Fruit fly (Drosophila melanogaster) whole organism, embryonic: ENCODE measurements around the gene Pp1-87B.
A peak's percentile ranks its signal among the peaks of the same experiment; 100 is the strongest.

Experiments
- Atf-2 ChIP-seq: fragments of 200-800 bp; sonication (Bioruptor generic); optimal IDR thresholded peaks from 2 replicates; lab custom pipeline; 2016; ENCODE audit warnings: missing biosample characterization, missing genetic modification characterization
- CG12219 ChIP-seq: fragments of 200-800 bp; sonication (Bioruptor generic); optimal IDR thresholded peaks from 3 replicates; lab custom pipeline; 2018; ENCODE audit warnings: missing biosample characterization, mild to moderate bottlenecking, missing genetic modification characterization
- CG12299 ChIP-seq: fragments of 200-800 bp; sonication (Bioruptor generic); optimal IDR thresholded peaks from 2 replicates; lab custom pipeline; 2018; ENCODE audit warnings: missing biosample characterization, mild to moderate bottlenecking, missing genetic modification characterization
- CG12769 ChIP-seq: fragments of 200-800 bp; sonication (Bioruptor generic); optimal IDR thresholded peaks from 2 replicates; lab custom pipeline; 2019; ENCODE audit warnings: missing biosample characterization, mild to moderate bottlenecking, missing genetic modification characterization, moderate library complexity
- CG12942 ChIP-seq: fragments of 200-800 bp; sonication (Bioruptor generic); optimal IDR thresholded peaks from 3 replicates; lab custom pipeline; 2016; ENCODE audit warnings: missing biosample characterization, missing genetic modification characterization
- CG13624 ChIP-seq: fragments of 200-800 bp; sonication (Bioruptor generic); optimal IDR thresholded peaks from 2 replicates; lab custom pipeline; 2016; ENCODE audit warnings: missing biosample characterization, missing genetic modification characterization
- CG15479 ChIP-seq: fragments of 200-800 bp; sonication (Bioruptor generic); optimal IDR thresholded peaks from 3 replicates; lab custom pipeline; 2019; ENCODE audit warnings: missing biosample characterization, mild to moderate bottlenecking, missing genetic modification characterization, moderate library complexity
- CG15514 ChIP-seq: fragments of 200-800 bp; sonication (Bioruptor generic); optimal IDR thresholded peaks from 3 replicates; lab custom pipeline; 2017; ENCODE audit warnings: missing biosample characterization, missing genetic modification characterization, mild to moderate bottlenecking, moderate library complexity, missing genetic modification reagents
- CG16815 ChIP-seq: fragments of 200-800 bp; sonication (Bioruptor generic); optimal IDR thresholded peaks from 3 replicates; lab custom pipeline; 2017; ENCODE audit warnings: missing biosample characterization, mild to moderate bottlenecking, missing genetic modification characterization
- CG17359 ChIP-seq: fragments of 200-800 bp; sonication (Bioruptor generic); optimal IDR thresholded peaks from 3 replicates; lab custom pipeline; 2018; ENCODE audit warnings: missing biosample characterization, mild to moderate bottlenecking, missing genetic modification characterization, moderate library complexity
- CG18011 ChIP-seq: fragments of 200-800 bp; sonication (Bioruptor generic); optimal IDR thresholded peaks from 2 replicates; lab custom pipeline; 2017; ENCODE audit warnings: missing biosample characterization, missing genetic modification characterization, mild to moderate bottlenecking, moderate library complexity, missing genotype
- CG1832 ChIP-seq: fragments of 200-800 bp; sonication (Bioruptor generic); optimal IDR thresholded peaks from 2 replicates; lab custom pipeline; 2017; ENCODE audit warnings: missing biosample characterization, mild to moderate bottlenecking, missing genetic modification characterization, inconsistent platforms
- CG2678 ChIP-seq: fragments of 200-800 bp; sonication (Bioruptor generic); optimal IDR thresholded peaks from 3 replicates; lab custom pipeline; 2019; ENCODE audit warnings: missing biosample characterization, mild to moderate bottlenecking, missing genetic modification characterization, moderate library complexity
- CG30020 ChIP-seq: fragments of 200-800 bp; optimal IDR thresholded peaks from 2 replicates; lab custom pipeline; 2019; ENCODE audit warnings: missing biosample characterization, mild to moderate bottlenecking, missing genetic modification characterization, moderate library complexity
- CG31441 ChIP-seq: fragments of 200-800 bp; sonication (Bioruptor generic); IDR thresholded peaks from 2 replicates; pipeline ENCODE4 v1.3.6; 2022; ENCODE audit warnings: missing biosample characterization, missing genetic modification characterization
- CG32532 ChIP-seq: fragments of 200-800 bp; sonication (Bioruptor generic); IDR thresholded peaks from 2 replicates; pipeline ENCODE4 v1.3.6; 2022; ENCODE audit warnings: missing biosample characterization, missing genetic modification characterization
- CG33557 ChIP-seq: fragments of 200-800 bp; sonication (Bioruptor generic); optimal IDR thresholded peaks from 2 replicates; lab custom pipeline; 2019; ENCODE audit warnings: missing biosample characterization, mild to moderate bottlenecking, missing genetic modification characterization, moderate library complexity
- CG34376 ChIP-seq: fragments of 200-800 bp; sonication (Bioruptor generic); optimal IDR thresholded peaks from 2 replicates; lab custom pipeline; 2018; ENCODE audit warnings: missing biosample characterization, mild to moderate bottlenecking, missing genetic modification characterization
- CG4328 ChIP-seq: fragments of 200-800 bp; sonication (Bioruptor generic); optimal IDR thresholded peaks from 3 replicates; lab custom pipeline; 2017; ENCODE audit warnings: missing biosample characterization, missing genetic modification reagents, missing genetic modification characterization
- CG4404 ChIP-seq: fragments of 200-800 bp; sonication (Bioruptor generic); IDR thresholded peaks from 2 replicates; pipeline ENCODE4 v1.3.6; 2022; ENCODE audit warnings: missing biosample characterization, missing genetic modification characterization
- CG4424 ChIP-seq: fragments of 200-800 bp; sonication (Bioruptor generic); optimal IDR thresholded peaks from 3 replicates; lab custom pipeline; 2016; ENCODE audit warnings: missing biosample characterization, missing genetic modification characterization
- CG6254 ChIP-seq: fragments of 200-800 bp; sonication (Bioruptor generic); optimal IDR thresholded peaks from 3 replicates; lab custom pipeline; 2017; ENCODE audit warnings: mild to moderate bottlenecking, missing biosample characterization, missing genetic modification reagents, missing genetic modification characterization
- CG6654 ChIP-seq: fragments of 200-800 bp; sonication (Bioruptor generic); optimal IDR thresholded peaks from 2 replicates; lab custom pipeline; 2017; ENCODE audit warnings: missing biosample characterization, mild to moderate bottlenecking, missing genetic modification characterization
- CG7987 ChIP-seq: fragments of 200-800 bp; sonication (Bioruptor generic); optimal IDR thresholded peaks from 2 replicates; lab custom pipeline; 2018; ENCODE audit warnings: missing biosample characterization, mild to moderate bottlenecking, missing genetic modification characterization, moderate library complexity
- CG8089 ChIP-seq: fragments of 200-800 bp; sonication (Bioruptor generic); optimal IDR thresholded peaks from 3 replicates; lab custom pipeline; 2016; ENCODE audit warnings: missing biosample characterization, missing genetic modification characterization
- CG8924 ChIP-seq: fragments of 200-800 bp; optimal IDR thresholded peaks from 3 replicates; lab custom pipeline; 2019; ENCODE audit warnings: missing biosample characterization, mild to moderate bottlenecking, missing genetic modification characterization, moderate library complexity
- CG9876 ChIP-seq: fragments of 200-800 bp; sonication (Bioruptor generic); optimal IDR thresholded peaks from 2 replicates; lab custom pipeline; 2016; ENCODE audit warnings: missing biosample characterization, missing genetic modification characterization
- Dll ChIP-seq: fragments of 200-800 bp; sonication (Bioruptor generic); IDR thresholded peaks from 4 replicates; pipeline ENCODE4 v1.3.6; 2022; ENCODE audit warnings: missing biosample characterization, missing genetic modification characterization; ENCODE audit not compliant: partially characterized antibody
- E2f2 ChIP-seq: fragments of 200-800 bp; sonication (Bioruptor generic); IDR thresholded peaks from 2 replicates; pipeline ENCODE4 v1.3.6; 2022; ENCODE audit warnings: missing biosample characterization, missing genetic modification characterization
- Fer2 ChIP-seq: fragments of 200-800 bp; sonication (Bioruptor generic); optimal IDR thresholded peaks from 2 replicates; lab custom pipeline; 2018; ENCODE audit warnings: missing biosample characterization, mild to moderate bottlenecking, missing genetic modification characterization, moderate library complexity
- Hand ChIP-seq: fragments of 200-800 bp; sonication (Bioruptor generic); optimal IDR thresholded peaks from 2 replicates; lab custom pipeline; 2017; ENCODE audit warnings: mild to moderate bottlenecking, missing biosample characterization, missing genetic modification reagents, missing genetic modification characterization
- Hey ChIP-seq: fragments of 200-800 bp; sonication (Bioruptor generic); optimal IDR thresholded peaks from 3 replicates; lab custom pipeline; 2018; ENCODE audit warnings: missing biosample characterization, mild to moderate bottlenecking, missing genetic modification characterization
- HmgD ChIP-seq: fragments of 200-800 bp; sonication (Bioruptor generic); optimal IDR thresholded peaks from 3 replicates; lab custom pipeline; 2016; ENCODE audit warnings: missing biosample characterization, missing genetic modification characterization
- Hr3 ChIP-seq: fragments of 200-800 bp; sonication (Bioruptor generic); optimal IDR thresholded peaks from 3 replicates; lab custom pipeline; 2016; ENCODE audit warnings: missing biosample characterization, missing genetic modification characterization
- Rfx ChIP-seq: fragments of 200-800 bp; sonication (Bioruptor generic); IDR thresholded peaks from 2 replicates; pipeline ENCODE4 v1.3.6; 2022; ENCODE audit warnings: missing biosample characterization, missing genetic modification characterization
- Sin3A ChIP-seq: fragments of >200 bp; optimal IDR thresholded peaks from 2 replicates; lab custom pipeline; 2018
- Six4 ChIP-seq: fragments of 200-800 bp; sonication (Bioruptor generic); optimal IDR thresholded peaks from 2 replicates; lab custom pipeline; 2016; ENCODE audit warnings: missing biosample characterization, missing genetic modification characterization
- Xrp1 ChIP-seq: fragments of 200-800 bp; sonication (Bioruptor generic); IDR thresholded peaks from 2 replicates; pipeline ENCODE4 v1.3.6; 2022; ENCODE audit warnings: missing biosample characterization, missing genetic modification characterization
- amos ChIP-seq: fragments of 200-800 bp; sonication (Bioruptor generic); IDR thresholded peaks from 2 replicates; pipeline ENCODE4 v1.3.6; 2022; ENCODE audit warnings: missing biosample characterization, missing genetic modification characterization; ENCODE audit not compliant: partially characterized antibody
- ap ChIP-seq: fragments of 200-800 bp; sonication (Bioruptor generic); IDR thresholded peaks from 2 replicates; pipeline ENCODE4 v1.3.6; 2022; ENCODE audit warnings: missing biosample characterization, missing genetic modification characterization
- dimm ChIP-seq: fragments of 200-800 bp; sonication (Bioruptor generic); IDR thresholded peaks from 2 replicates; pipeline ENCODE4 v1.3.6; 2022; ENCODE audit warnings: missing biosample characterization, missing genetic modification characterization
- grn ChIP-seq: fragments of 200-800 bp; sonication (Bioruptor generic); optimal IDR thresholded peaks from 3 replicates; lab custom pipeline; 2017; ENCODE audit warnings: missing biosample characterization, missing genetic modification characterization
- gsb-n ChIP-seq: fragments of 200-800 bp; sonication (Bioruptor generic); optimal IDR thresholded peaks from 3 replicates; lab custom pipeline; 2018; ENCODE audit warnings: missing biosample characterization, mild to moderate bottlenecking, missing genetic modification characterization
- gt ChIP-seq: fragments of 200-800 bp; sonication (Bioruptor generic); IDR thresholded peaks from 2 replicates; pipeline ENCODE4 v1.3.6; 2022; ENCODE audit warnings: missing biosample characterization, missing genetic modification characterization
- nerfin-1 ChIP-seq: fragments of 200-800 bp; sonication (Bioruptor generic); optimal IDR thresholded peaks from 3 replicates; lab custom pipeline; 2019; ENCODE audit warnings: missing biosample characterization, mild to moderate bottlenecking, missing genetic modification characterization, moderate library complexity
- pum ChIP-seq: fragments of 200-800 bp; sonication (Bioruptor generic); optimal IDR thresholded peaks from 2 replicates; lab custom pipeline; 2016; ENCODE audit warnings: missing biosample characterization, missing genetic modification characterization
- slou ChIP-seq: fragments of 200-800 bp; sonication (Bioruptor generic); optimal IDR thresholded peaks from 3 replicates; lab custom pipeline; 2016; ENCODE audit warnings: missing biosample characterization, missing genetic modification characterization
- sqz ChIP-seq: fragments of 200-800 bp; sonication (Bioruptor generic); optimal IDR thresholded peaks from 3 replicates; lab custom pipeline; 2018; ENCODE audit warnings: missing biosample characterization, mild to moderate bottlenecking, missing genetic modification characterization
- stwl ChIP-seq: fragments of 200-800 bp; sonication (Bioruptor generic); optimal IDR thresholded peaks from 3 replicates; lab custom pipeline; 2018; ENCODE audit warnings: missing biosample characterization, mild to moderate bottlenecking, missing genetic modification characterization, moderate library complexity
- sug ChIP-seq: fragments of 200-800 bp; optimal IDR thresholded peaks from 2 replicates; lab custom pipeline; 2019; ENCODE audit warnings: missing biosample characterization, mild to moderate bottlenecking, missing genetic modification characterization, moderate library complexity
- ttk ChIP-seq: fragments of 200-800 bp; sonication (Bioruptor generic); IDR thresholded peaks from 2 replicates; pipeline ENCODE4 v2.1.2; 2022; ENCODE audit warnings: missing biosample characterization, missing genetic modification characterization

Pp1-87B gene

dm6 chr3R:12433764-12434163 is 8.0 kb upstream of the Pp1-87B start, which contains the start of the genes Aos1 and Srlp (continued):
- TF ChIP-seq Atf-2 (GFP tag; lab: Kevin White, UChicago) (no peak), pum (GFP tag; lab: Kevin White, UChicago) (no peak), CG4404 (GFP tag; lab: Robert Waterston, UW) (no peak), CG4328 (GFP tag; lab: Kevin White, UChicago) (peak; percentile 12), ap (GFP tag; lab: Robert Waterston, UW) (no peak), CG12299 (tag; lab: Kevin White, UChicago) (peak; percentile 20), nerfin-1 (tag; lab: Kevin White, UChicago) (peak; percentile 59), CG13624 (no peak), ttk (GFP tag; lab: Robert Waterston, UW) (no peak), sug (tag; lab: Kevin White, UChicago) (peak; percentile 79), Hey (tag; lab: Kevin White, UChicago) (no peak), CG1832 (GFP tag; lab: Kevin White, UChicago) (no peak), Rfx (GFP tag; lab: Robert Waterston, UW) (0 out of 2 replicates have a peak, but pooled peaks have one; percentile 36), E2f2 (GFP tag; lab: Robert Waterston, UW) (peak; percentile 69), CG6654 (GFP tag; lab: Kevin White, UChicago) (no peak), sqz (GFP tag; lab: Kevin White, UChicago) (no peak), Xrp1 (peak; percentile 31; the same call in 1 of the 2 replicates), Sin3A (lab: Kevin White, UChicago) (peak; percentile 44), CG8089 (GFP tag; lab: Kevin White, UChicago) (no peak), Dll (GFP tag; lab: Robert Waterston, UW) (0 out of 4 replicates have a peak, but pooled peaks have one; percentile 51), CG17359 (tag; lab: Kevin White, UChicago) (peak; percentile 35), Hr3 (peak; percentile 66), CG12942 (GFP tag; lab: Kevin White, UChicago) (peak; percentile 52), CG34376 (GFP tag; lab: Kevin White, UChicago) (peak; percentile 17), CG4424 (no peak), CG6254 (GFP tag; lab: Kevin White, UChicago) (no peak), Six4 (GFP tag; lab: Kevin White, UChicago) (no peak), CG12769 (tag; lab: Kevin White, UChicago) (no peak), HmgD (no peak), CG2678 (tag; lab: Kevin White, UChicago) (no peak), CG16815 (GFP tag; lab: Kevin White, UChicago) (no peak), CG30020 (tag; lab: Kevin White, UChicago) (peak; percentile 74), CG15479 (GFP tag; lab: Kevin White, UChicago) (no peak), CG31441 (no peak; the same call in 1 of the 2 replicates), dimm (GFP tag; lab: Robert Waterston, UW) (no peak), CG7987 (GFP tag; lab: Kevin White, UChicago) (no peak), slou (peak; percentile 17), amos (GFP tag; lab: Robert Waterston, UW) (peak; percentile 12; the same call in 1 of the 2 replicates), CG33557 (GFP tag; lab: Kevin White, UChicago) (peak; percentile 34), grn (GFP tag; lab: Kevin White, UChicago) (no peak), CG9876 (GFP tag; lab: Kevin White, UChicago) (no peak), CG18011 (GFP tag; lab: Kevin White, UChicago) (peak; percentile 11), gt (GFP tag; lab: Robert Waterston, UW) (no peak), CG12219 (GFP tag; lab: Kevin White, UChicago) (no peak), CG32532 (peak; percentile 47; the same call in 1 of the 2 replicates), CG8924 (tag; lab: Kevin White, UChicago) (peak; percentile 75), gsb-n (no peak), Hand (GFP tag; lab: Kevin White, UChicago) (no peak), stwl (tag; lab: Kevin White, UChicago) (peak; percentile 53), Fer2 (tag; lab: Kevin White, UChicago) (peak; percentile 34), CG15514 (GFP tag; lab: Kevin White, UChicago) (peak; percentile 58)
